Worm (Caenorhabditis elegans) whole organism, early embryonic: Measurements from ENCODE around the gene K07F5.17.

ENCODE experiments used
- B0310.2 ChIP-seq: sonication (generic microtip); optimal IDR thresholded peaks from 2 replicates; lab custom pipeline; 2016; ENCODE audit warnings: mild to moderate bottlenecking, missing genetic modification characterization, missing compliant biosample characterization
- F13C5.2 ChIP-seq: sonication (generic microtip); optimal IDR thresholded peaks from 2 replicates; lab custom pipeline; 2017; ENCODE audit warnings: mild to moderate bottlenecking, missing genetic modification characterization, inconsistent platforms, missing compliant biosample characterization
- ama-1 ChIP-seq: fragments of 150-350 bp; optimal IDR thresholded peaks from 2 replicates; lab custom pipeline; 2014
- ets-7 ChIP-seq: sonication (generic microtip); optimal IDR thresholded peaks from 2 replicates; lab custom pipeline; 2016; ENCODE audit warnings: missing genotype, missing genetic modification characterization, missing compliant biosample characterization
- hmbx-1 ChIP-seq: sonication (generic microtip); optimal IDR thresholded peaks from 2 replicates; lab custom pipeline; 2016; ENCODE audit warnings: mild to moderate bottlenecking, missing genetic modification characterization, missing compliant biosample characterization
- sea-1 ChIP-seq: fragments of 200-800 bp; sonication (Bioruptor generic); conservative IDR thresholded peaks from 2 replicates; pipeline ENCODE4 v1.3.6; 2022; ENCODE audit warnings: missing genetic modification characterization, missing compliant biosample characterization

- TF ChIP-seq sea-1 (GFP tag; lab: Robert Waterston, UW): no peak
- no peak for TF ChIP-seq ama-1 (lab: Kevin White, UChicago)
- no peak for TF ChIP-seq F13C5.2 (tag; lab: Kevin White, UChicago)
- TF ChIP-seq ets-7 (tag; lab: Kevin White, UChicago): no peak
- no peak for TF ChIP-seq B0310.2 (tag; lab: Kevin White, UChicago)
- TF ChIP-seq hmbx-1: no peak
Observed at ce11 chrIV:9795250-9795649, 46.9 kb upstream of the K07F5.17 start.
